Worm (Caenorhabditis elegans) whole organism, L4/young adult: ENCODE results near the gene C07G1.6.
A peak's percentile ranks its signal among the peaks of the same experiment; 100 is the strongest.

Experiments
- W03F9.2 ChIP-seq: fragments of 150-350 bp; optimal IDR thresholded peaks from 2 replicates; lab custom pipeline; 2014; ENCODE audit warnings: missing biosample characterization, missing genetic modification characterization
- dao-5 ChIP-seq: sonication (generic microtip); optimal IDR thresholded peaks from 2 replicates; lab custom pipeline; 2016; ENCODE audit warnings: missing genotype, missing genetic modification characterization, moderate library complexity, missing compliant biosample characterization
- him-1 ChIP-seq: sonication (generic microtip); optimal IDR thresholded peaks from 2 replicates; lab custom pipeline; 2016; ENCODE audit warnings: missing genotype, missing genetic modification reagents, missing genetic modification characterization, missing compliant biosample characterization

The C07G1.6 gene

DNA sequence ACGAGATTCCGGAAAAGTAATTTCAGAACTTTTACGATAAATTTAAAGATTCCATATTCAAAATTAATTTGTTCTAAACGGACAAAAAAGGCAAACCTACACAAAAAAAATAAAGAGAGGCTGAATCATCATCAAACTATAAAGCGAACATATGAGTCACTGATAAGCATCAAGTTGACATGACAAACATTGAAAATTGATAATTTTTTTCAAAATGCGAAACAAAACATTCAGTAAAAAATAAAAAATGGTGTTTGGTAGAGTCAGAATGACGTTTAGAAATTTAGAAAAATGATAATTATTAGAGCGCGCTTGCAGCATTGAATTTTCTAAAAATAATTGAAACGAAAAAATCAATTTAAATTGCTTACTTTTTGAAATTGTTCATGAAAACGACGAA lies 10.4 kb downstream of the C07G1.6 start:
- TF ChIP-seq him-1: no peak
- TF ChIP-seq dao-5 (tag; lab: Kevin White, UChicago): no peak
- no peak for TF ChIP-seq W03F9.2 (tag; lab: Kevin White, UChicago)

- TF ChIP-seq him-1 (no peak), W03F9.2 (tag; lab: Kevin White, UChicago) (no peak), dao-5 (tag; lab: Kevin White, UChicago) (no peak)
Measured at ce11 chrIV:8199274-8199673, 10.9 kb downstream of the C07G1.6 start.

- TF ChIP-seq him-1 (no peak), dao-5 (tag; lab: Kevin White, UChicago) (no peak), W03F9.2 (tag; lab: Kevin White, UChicago) (no peak)
Measured at ce11 chrIV:8198851-8199250, 11.3 kb downstream of the C07G1.6 start, which contains the start of gene wsp-1. Gene wsp-1 (minus strand): TSS chrIV:8198951.

DNA sequence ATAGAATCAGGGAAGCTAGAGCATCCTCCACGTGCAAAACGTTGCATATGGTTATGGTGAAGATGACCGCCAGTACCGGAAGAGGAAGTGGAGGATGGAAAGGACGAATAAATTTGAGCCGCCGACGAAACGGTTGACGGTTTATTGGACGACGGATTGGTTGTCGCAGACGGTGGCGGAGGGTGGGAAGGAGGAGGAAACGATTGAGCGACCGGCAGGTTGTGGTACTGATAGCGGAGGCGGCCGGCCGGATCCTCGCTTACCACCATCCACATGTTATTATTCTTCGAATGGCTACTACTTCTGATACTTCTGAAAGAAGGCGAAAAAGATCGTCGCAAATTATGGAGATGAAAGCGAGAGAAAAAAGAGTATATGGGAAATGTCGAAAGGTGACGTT lies 17.3 kb downstream of the C07G1.6 start:
- TF ChIP-seq him-1 (no peak), W03F9.2 (tag; lab: Kevin White, UChicago) (no peak), dao-5 (tag; lab: Kevin White, UChicago) (no peak)

- TF ChIP-seq him-1 (no peak), dao-5 (tag; lab: Kevin White, UChicago) (no peak), W03F9.2 (tag; lab: Kevin White, UChicago) (no peak)
Measured at ce11 chrIV:8189667-8190066, 20.5 kb downstream of the C07G1.6 start.

ce11 chrIV:8188421-8189112 lies 21.6 kb downstream of the C07G1.6 start:
- TF ChIP-seq dao-5 (tag; lab: Kevin White, UChicago): no peak
- no peak for TF ChIP-seq him-1
- no peak for TF ChIP-seq W03F9.2 (tag; lab: Kevin White, UChicago)

DNA sequence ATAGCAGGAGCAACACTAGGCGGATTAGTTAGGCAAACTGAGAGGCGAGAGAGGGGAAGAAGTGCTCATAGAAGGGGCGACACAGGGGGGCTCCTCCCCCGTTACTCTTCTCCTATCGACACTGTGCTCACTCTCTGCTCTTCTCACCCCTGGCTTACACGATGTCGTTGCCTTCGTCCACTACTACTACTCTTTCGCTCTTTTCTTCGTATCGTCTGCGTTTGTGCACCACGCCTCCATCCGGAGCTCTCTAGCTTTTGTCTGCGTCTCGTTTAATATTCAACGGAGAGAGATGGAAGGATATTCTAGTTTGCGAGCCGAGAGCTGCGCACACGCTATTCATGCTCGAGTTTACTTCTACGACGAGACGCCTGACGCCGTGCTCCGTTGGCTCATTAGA lies 26.9 kb downstream of the C07G1.6 start:
- peak; percentile 50 for TF ChIP-seq him-1
- TF ChIP-seq dao-5 (tag; lab: Kevin White, UChicago): no peak
- TF ChIP-seq W03F9.2 (tag; lab: Kevin White, UChicago): no peak

DNA sequence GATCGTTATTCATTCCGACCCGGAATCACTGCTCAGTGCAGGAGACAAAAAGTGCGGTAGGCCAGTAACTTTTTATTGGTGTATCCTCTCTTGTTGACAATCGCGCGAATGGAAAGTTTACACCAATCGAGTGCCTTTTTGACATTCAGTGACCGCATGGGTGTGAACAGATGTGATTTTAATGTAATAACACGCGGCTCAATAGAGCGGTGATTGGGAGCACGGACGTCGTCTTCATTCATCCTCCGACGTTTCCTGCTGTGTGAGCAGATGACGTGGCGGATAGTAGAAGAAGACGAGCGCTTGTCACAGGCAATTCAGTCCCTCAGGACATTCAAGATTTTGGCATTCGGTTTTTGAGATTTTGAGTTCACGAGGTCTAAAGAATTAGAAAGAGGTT lies 27.6 kb downstream of the C07G1.6 start:
- no peak for TF ChIP-seq W03F9.2 (tag; lab: Kevin White, UChicago)
- TF ChIP-seq him-1: no peak
- no peak for TF ChIP-seq dao-5 (tag; lab: Kevin White, UChicago)

DNA sequence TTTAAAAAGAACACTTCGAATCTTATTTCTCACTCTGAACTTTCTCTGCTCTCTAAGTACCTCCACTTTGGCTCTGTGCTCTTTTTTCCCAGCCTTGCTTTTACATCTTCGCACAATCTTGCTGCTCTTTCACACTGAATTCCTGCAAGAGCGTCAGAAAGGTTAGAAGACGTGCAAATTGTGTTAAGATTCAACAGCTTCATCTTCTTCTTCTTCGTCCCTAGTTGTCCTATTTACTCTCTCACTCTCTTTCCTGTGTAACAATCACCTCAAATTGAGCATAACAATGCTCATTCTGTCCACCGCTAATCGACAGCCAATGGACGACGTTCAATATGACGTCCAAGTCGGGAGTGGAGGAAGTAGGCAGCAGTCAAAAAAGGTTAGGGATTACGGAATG lies 28.8 kb downstream of the C07G1.6 start:
- no peak for TF ChIP-seq him-1

ce11 chrIV:8175686-8176532 lies 34.3 kb downstream of the C07G1.6 start, which contains the start of gene pct-1:
Gene pct-1 (plus strand): TSS chrIV:8176482.
- no peak for TF ChIP-seq W03F9.2 (tag; lab: Kevin White, UChicago)
- TF ChIP-seq dao-5 (tag; lab: Kevin White, UChicago): no peak
- no peak for TF ChIP-seq him-1

DNA sequence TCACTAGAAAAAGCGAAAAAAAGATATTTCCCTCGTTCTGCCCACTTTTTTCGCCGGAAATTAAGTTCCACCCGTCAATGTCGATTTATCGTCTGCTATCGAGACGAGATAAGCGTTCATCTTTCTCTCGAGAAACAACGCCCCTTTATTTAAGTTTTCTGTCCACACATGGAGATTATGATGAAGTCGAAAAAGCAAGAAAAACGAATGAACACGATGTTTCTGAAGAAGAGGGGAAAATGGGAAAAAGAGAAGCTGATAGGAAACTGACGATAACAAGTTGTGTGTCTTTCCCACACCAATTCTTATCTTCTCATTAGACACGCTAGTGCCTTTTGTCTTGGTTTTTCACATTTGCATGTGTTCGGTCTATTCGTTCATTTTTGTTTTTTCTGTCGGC lies 35.4 kb downstream of the C07G1.6 start:
- no peak for TF ChIP-seq him-1
- no peak for TF ChIP-seq W03F9.2 (tag; lab: Kevin White, UChicago)
- no peak for TF ChIP-seq dao-5 (tag; lab: Kevin White, UChicago)

DNA sequence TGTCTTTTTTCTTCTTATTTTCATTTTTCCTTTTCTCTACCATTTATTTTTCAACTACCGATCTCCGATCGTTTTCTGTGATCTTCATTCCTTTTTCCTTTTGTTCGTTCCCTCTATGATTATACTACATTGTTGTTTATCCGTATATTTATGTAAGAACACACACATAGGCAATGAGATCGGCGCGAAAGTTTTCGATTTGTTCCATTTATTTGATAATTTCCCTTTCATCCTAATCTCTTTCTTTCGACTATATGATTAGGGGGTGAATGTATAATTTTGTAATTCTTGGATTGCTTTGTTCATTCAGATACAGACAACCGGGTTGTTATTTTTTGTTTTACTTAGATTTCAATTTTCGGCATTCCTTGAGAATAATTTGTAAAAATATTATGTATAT lies 36.6 kb downstream of the C07G1.6 start:
- TF ChIP-seq dao-5 (tag; lab: Kevin White, UChicago) (no peak), him-1 (no peak), W03F9.2 (tag; lab: Kevin White, UChicago) (no peak)

- TF ChIP-seq him-1 (no peak), dao-5 (tag; lab: Kevin White, UChicago) (no peak), W03F9.2 (tag; lab: Kevin White, UChicago) (no peak)
Measured at ce11 chrIV:8171376-8171775, 38.8 kb downstream of the C07G1.6 start.

- TF ChIP-seq dao-5 (tag; lab: Kevin White, UChicago): no peak
- TF ChIP-seq him-1: no peak
- TF ChIP-seq W03F9.2 (tag; lab: Kevin White, UChicago): no peak
Measured at ce11 chrIV:8170264-8170663, 39.9 kb downstream of the C07G1.6 start.
